Fruit fly (Drosophila melanogaster) whole organism, adult: ENCODE measurements around the gene CG6051.

ENCODE experiments used
- CG11617 ChIP-seq: fragments of 200-800 bp; sonication (Bioruptor generic); optimal IDR thresholded peaks from 2 replicates; lab custom pipeline; 2017; ENCODE audit warnings: mild to moderate bottlenecking, missing biosample characterization, missing genetic modification reagents, missing genetic modification characterization
- CG7045 ChIP-seq: fragments of 200-800 bp; sonication (Bioruptor generic); optimal IDR thresholded peaks from 2 replicates; lab custom pipeline; 2017; ENCODE audit warnings: missing biosample characterization, mild to moderate bottlenecking, missing genetic modification characterization
- Clk ChIP-seq: fragments of 200-800 bp; sonication (Bioruptor generic); optimal IDR thresholded peaks from 2 replicates; lab custom pipeline; 2017; ENCODE audit warnings: missing biosample characterization, missing genetic modification characterization
- Hr96 ChIP-seq: fragments of 200-800 bp; sonication (Bioruptor generic); optimal IDR thresholded peaks from 2 replicates; lab custom pipeline; 2016; ENCODE audit warnings: missing biosample characterization, missing genetic modification characterization
- Mnt ChIP-seq: fragments of 200-800 bp; sonication (Bioruptor generic); optimal IDR thresholded peaks from 2 replicates; lab custom pipeline; 2016; ENCODE audit warnings: missing biosample characterization, mild to moderate bottlenecking, missing genetic modification characterization
- cnc ChIP-seq, 2 experiments: fragments of >200 bp; optimal IDR thresholded peaks; 2 replicates each; lab custom pipeline; 2017
- ovo ChIP-seq: fragments of 200-800 bp; sonication (Bioruptor generic); optimal IDR thresholded peaks from 2 replicates; lab custom pipeline; 2016; ENCODE audit warnings: missing biosample characterization, missing genetic modification characterization

dm6 chr3R:27152129-27152968, 1.5 kb upstream of the CG6051 start:
- peak; percentile 2 for TF ChIP-seq CG7045
- no peak for TF ChIP-seq Clk (GFP tag; lab: Kevin White, UChicago)
- no peak for TF ChIP-seq ovo
- peak; percentile 58 for TF ChIP-seq CG11617 (GFP tag; lab: Kevin White, UChicago)
- peak; percentile 79 for TF ChIP-seq Mnt (GFP tag; lab: Kevin White, UChicago)
- TF ChIP-seq cnc (optimal IDR thresholded peaks at IDR 0.05; lab: Kevin White, UChicago) = no peak
- no peak for TF ChIP-seq Hr96 (GFP tag; lab: Kevin White, UChicago)
